Fruit fly (Drosophila melanogaster): ENCODE data around the gene CG5149.

DNA sequence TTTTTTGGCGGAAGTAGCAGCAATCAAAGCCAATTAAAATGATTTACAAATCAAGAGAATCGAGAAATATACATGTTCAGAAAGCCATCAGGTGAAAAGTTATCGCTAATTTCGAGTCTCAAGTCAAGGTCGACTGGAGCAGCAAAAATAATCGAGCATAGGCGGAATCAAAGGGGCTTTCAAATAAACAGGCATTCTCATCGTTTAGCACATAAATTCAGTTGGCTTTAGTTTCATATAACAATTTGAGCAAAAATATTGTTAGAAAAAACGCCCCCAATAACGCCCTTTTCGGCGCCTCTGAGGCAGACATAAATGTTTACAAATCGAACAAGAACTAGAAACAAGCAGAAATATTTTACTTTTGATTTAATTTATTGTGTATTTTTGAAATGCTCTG, 9.7 kb upstream of the CG5149 start:
- no peak for TF ChIP-seq insv (GFP tag; optimal IDR thresholded peaks at IDR 0.05)
- TF ChIP-seq Fer2 (tag; optimal IDR thresholded peaks at IDR 0.05), result no peak
- TF ChIP-seq sens-2 (GFP tag; IDR thresholded peaks at IDR 0.05), result no peak
- no peak for TF ChIP-seq gce (GFP tag; IDR thresholded peaks at IDR 0.05)
- TF ChIP-seq CG4820 (GFP tag; optimal IDR thresholded peaks at IDR 0.05), result no peak
- no peak for TF ChIP-seq CG6272 (GFP tag; IDR thresholded peaks at IDR 0.05)
- TF ChIP-seq ab (GFP tag; optimal IDR thresholded peaks at IDR 0.05), result no peak

Measured in whole organism, embryonic.